Worm (Caenorhabditis elegans) whole organism, L4 larva: ENCODE measurements around the gene chhy-1.

ENCODE experiments used
- aly-2 ChIP-seq: sonication (generic microtip); optimal IDR thresholded peaks from 2 replicates; lab custom pipeline; 2018; ENCODE audit warnings: missing biosample characterization, missing genetic modification characterization
- jun-1 ChIP-seq: fragments of 150-350 bp; optimal IDR thresholded peaks from 2 replicates; lab custom pipeline; 2014; ENCODE audit warnings: missing biosample characterization, missing genetic modification reagents, missing genetic modification characterization
- lim-7 ChIP-seq: fragments of 200-800 bp; sonication (Bioruptor generic); IDR thresholded peaks from 2 replicates; pipeline ENCODE4 v1.3.6; 2022; ENCODE audit warnings: missing genetic modification characterization, missing compliant biosample characterization
- lin-13 ChIP-seq: fragments of 150-350 bp; optimal IDR thresholded peaks from 2 replicates; lab custom pipeline; 2014; ENCODE audit warnings: missing biosample characterization, missing genetic modification reagents, missing genetic modification characterization
- lin-39 ChIP-seq: fragments of 150-350 bp; optimal IDR thresholded peaks from 2 replicates; lab custom pipeline; 2014; ENCODE audit warnings: missing biosample characterization, missing genetic modification reagents, missing genetic modification characterization
- lsy-2 ChIP-seq, 2 experiments: fragments of 150-350 bp in 1 of 2; sonication (generic microtip) in 1 of 2; optimal IDR thresholded peaks; 2 replicates each; lab custom pipeline; 2014 to 2017; ENCODE audit warnings: missing biosample characterization in 2 of 2, missing genetic modification characterization in 2 of 2
- nhr-11 ChIP-seq: fragments of 150-350 bp; optimal IDR thresholded peaks from 2 replicates; lab custom pipeline; 2014; ENCODE audit warnings: missing biosample characterization, missing genetic modification characterization
- nhr-237 ChIP-seq: sonication (generic microtip); optimal IDR thresholded peaks from 2 replicates; lab custom pipeline; 2017; ENCODE audit warnings: missing biosample characterization, missing genetic modification characterization
- nhr-77 ChIP-seq: fragments of 150-350 bp; optimal IDR thresholded peaks from 2 replicates; lab custom pipeline; 2014; ENCODE audit warnings: missing biosample characterization, missing genetic modification characterization
- sdz-12 ChIP-seq: fragments of 200-800 bp; sonication (Bioruptor generic); optimal IDR thresholded peaks from 2 replicates; lab custom pipeline; 2018; ENCODE audit warnings: mild to moderate bottlenecking, missing genetic modification characterization, missing compliant biosample characterization

ce11 chrII:8589227-8589626 lies 28.2 kb downstream of the chhy-1 start:
- TF ChIP-seq nhr-11 (tag; lab: Kevin White, UChicago) (no peak), lin-39 (tag; lab: Kevin White, UChicago) (no peak), lsy-2 (tag; optimal IDR thresholded peaks at IDR 0.05; lab: Kevin White, UChicago) (no peak), lin-13 (GFP tag; lab: Kevin White, UChicago) (no peak), sdz-12 (no peak), nhr-77 (tag; lab: Kevin White, UChicago) (no peak), nhr-237 (tag; lab: Kevin White, UChicago) (no peak), jun-1 (tag; lab: Kevin White, UChicago) (no peak), lim-7 (GFP tag; lab: Robert Waterston, UW) (no peak), aly-2 (no peak)
